Worm (Caenorhabditis elegans) whole organism, L2 larva: ENCODE data around the gene dot-1.5.

Experiments used
- C34F6.9 ChIP-seq: fragments of 150-350 bp; optimal IDR thresholded peaks from 2 replicates; lab custom pipeline; 2014; ENCODE audit warnings: missing biosample characterization, missing genetic modification characterization
- F13H6.1 ChIP-seq: sonication (generic microtip); optimal IDR thresholded peaks from 2 replicates; lab custom pipeline; 2016; ENCODE audit warnings: missing genetic modification characterization, missing compliant biosample characterization
- R02D3.7 ChIP-seq: fragments of 150-350 bp; optimal IDR thresholded peaks from 2 replicates; lab custom pipeline; 2014; ENCODE audit warnings: missing biosample characterization, missing genetic modification characterization
- ZK546.5 ChIP-seq: sonication (generic microtip); optimal IDR thresholded peaks from 2 replicates; lab custom pipeline; 2017; ENCODE audit warnings: missing biosample characterization, missing genetic modification characterization
- ceh-16 ChIP-seq: fragments of 150-350 bp; optimal IDR thresholded peaks from 2 replicates; lab custom pipeline; 2014; ENCODE audit warnings: missing biosample characterization, missing genetic modification characterization
- ceh-82 ChIP-seq: fragments of 150-350 bp; optimal IDR thresholded peaks from 2 replicates; lab custom pipeline; 2014; ENCODE audit warnings: missing biosample characterization, missing genetic modification characterization
- crh-2 ChIP-seq: sonication (generic microtip); optimal IDR thresholded peaks from 2 replicates; lab custom pipeline; 2017; ENCODE audit warnings: missing biosample characterization, missing genetic modification characterization
- dmd-4 ChIP-seq: sonication (generic microtip); optimal IDR thresholded peaks from 2 replicates; lab custom pipeline; 2017; ENCODE audit warnings: missing biosample characterization, missing genetic modification characterization
- elt-1 ChIP-seq: fragments of 150-350 bp; optimal IDR thresholded peaks from 2 replicates; lab custom pipeline; 2014; ENCODE audit warnings: missing biosample characterization, missing genetic modification characterization
- elt-3 ChIP-seq: sonication (generic microtip); optimal IDR thresholded peaks from 2 replicates; lab custom pipeline; 2017; ENCODE audit warnings: missing biosample characterization, missing genetic modification characterization
- fos-1 ChIP-seq: fragments of 150-350 bp; optimal IDR thresholded peaks from 2 replicates; lab custom pipeline; 2014; ENCODE audit warnings: missing biosample characterization, missing genetic modification characterization
- gmeb-1 ChIP-seq: fragments of 150-350 bp; optimal IDR thresholded peaks from 2 replicates; lab custom pipeline; 2014; ENCODE audit warnings: missing biosample characterization, missing genetic modification characterization
- lin-11 ChIP-seq: fragments of 150-350 bp; sonication (generic microtip); optimal IDR thresholded peaks from 2 replicates; lab custom pipeline; 2014; ENCODE audit warnings: missing biosample characterization, missing genetic modification characterization, inconsistent platforms, mixed read lengths
- lin-13 ChIP-seq: fragments of 150-350 bp; optimal IDR thresholded peaks from 2 replicates; lab custom pipeline; 2014; ENCODE audit warnings: missing biosample characterization, missing genetic modification reagents, missing genetic modification characterization
- lsy-2 ChIP-seq, 2 experiments: fragments of 150-350 bp in 1 of 2; sonication (generic microtip) in 1 of 2; optimal IDR thresholded peaks; 2 replicates each; lab custom pipeline; 2014 to 2017; ENCODE audit warnings: missing biosample characterization in 2 of 2, missing genetic modification characterization in 2 of 2
- mab-5 ChIP-seq: fragments of 150-350 bp; optimal IDR thresholded peaks from 2 replicates; lab custom pipeline; 2014; ENCODE audit warnings: missing biosample characterization, missing genetic modification characterization
- mbf-1 ChIP-seq: sonication (generic microtip); optimal IDR thresholded peaks from 2 replicates; lab custom pipeline; 2017; ENCODE audit warnings: missing biosample characterization, missing genetic modification characterization
- mdl-1 ChIP-seq, 2 experiments: fragments of 150-350 bp in 1 of 2; sonication (generic microtip) in 1 of 2; optimal IDR thresholded peaks; 2 replicates each; lab custom pipeline; 2017; ENCODE audit warnings: missing biosample characterization in 2 of 2, missing genetic modification characterization in 2 of 2
- nhr-10 ChIP-seq: sonication (generic microtip); optimal IDR thresholded peaks from 2 replicates; lab custom pipeline; 2017; ENCODE audit warnings: missing biosample characterization, missing genetic modification characterization
- nhr-11 ChIP-seq: fragments of 150-350 bp; optimal IDR thresholded peaks from 2 replicates; lab custom pipeline; 2014; ENCODE audit warnings: missing biosample characterization, missing genetic modification characterization
- nhr-12 ChIP-seq: fragments of 150-350 bp; optimal IDR thresholded peaks from 2 replicates; lab custom pipeline; 2014; ENCODE audit warnings: missing biosample characterization, missing genetic modification characterization
- nhr-129 ChIP-seq: fragments of 150-350 bp; optimal IDR thresholded peaks from 2 replicates; lab custom pipeline; 2014; ENCODE audit warnings: missing biosample characterization, missing genetic modification characterization
- nhr-23 ChIP-seq: fragments of 150-350 bp; optimal IDR thresholded peaks from 2 replicates; lab custom pipeline; 2014; ENCODE audit warnings: missing biosample characterization, missing genetic modification reagents, missing genetic modification characterization
- nhr-237 ChIP-seq: fragments of 150-350 bp; optimal IDR thresholded peaks from 2 replicates; lab custom pipeline; 2014; ENCODE audit warnings: missing biosample characterization, missing genetic modification characterization
- nhr-25 ChIP-seq: fragments of 150-350 bp; sonication (generic microtip); optimal IDR thresholded peaks from 3 replicates; lab custom pipeline; 2014; ENCODE audit warnings: missing biosample characterization, missing genetic modification characterization
- nhr-6 ChIP-seq: fragments of 150-350 bp; optimal IDR thresholded peaks from 2 replicates; lab custom pipeline; 2014; ENCODE audit warnings: missing biosample characterization, missing genetic modification characterization
- nhr-77 ChIP-seq: fragments of 150-350 bp; optimal IDR thresholded peaks from 2 replicates; lab custom pipeline; 2014; ENCODE audit warnings: missing biosample characterization, missing genetic modification characterization
- sem-4 ChIP-seq: fragments of 150-350 bp; optimal IDR thresholded peaks from 2 replicates; lab custom pipeline; 2014; ENCODE audit warnings: missing biosample characterization, missing genetic modification reagents, missing genetic modification characterization
- sma-3 ChIP-seq: sonication (generic microtip); optimal IDR thresholded peaks from 2 replicates; lab custom pipeline; 2016; ENCODE audit warnings: missing genetic modification reagents, missing genetic modification characterization, missing compliant biosample characterization
- sma-9 ChIP-seq, 2 experiments: fragments of 150-350 bp in 1 of 2; sonication (generic microtip) in 1 of 2; optimal IDR thresholded peaks; 2 replicates each; lab custom pipeline; 2014 to 2016; ENCODE audit warnings: missing genetic modification characterization in 2 of 2, mild to moderate bottlenecking in 1 of 2, missing biosample characterization in 1 of 2, missing compliant biosample characterization in 1 of 2, missing genetic modification reagents in 1 of 2, moderate library complexity in 1 of 2
- snpc-4 ChIP-seq: fragments of 150-350 bp; optimal IDR thresholded peaks from 2 replicates; lab custom pipeline; 2014; ENCODE audit warnings: missing biosample characterization, missing genetic modification characterization
- unc-55 ChIP-seq: fragments of 150-350 bp; sonication (generic microtip); optimal IDR thresholded peaks from 3 replicates; lab custom pipeline; 2014; ENCODE audit warnings: missing biosample characterization, missing genetic modification reagents, missing genetic modification characterization
- unc-62 ChIP-seq: fragments of 150-350 bp; optimal IDR thresholded peaks from 2 replicates; lab custom pipeline; 2014; ENCODE audit warnings: missing biosample characterization, missing genetic modification reagents, missing genetic modification characterization
- ztf-11 ChIP-seq: sonication (generic microtip); optimal IDR thresholded peaks from 2 replicates; lab custom pipeline; 2017; ENCODE audit warnings: missing biosample characterization, missing genetic modification characterization

Gene dot-1.5

DNA sequence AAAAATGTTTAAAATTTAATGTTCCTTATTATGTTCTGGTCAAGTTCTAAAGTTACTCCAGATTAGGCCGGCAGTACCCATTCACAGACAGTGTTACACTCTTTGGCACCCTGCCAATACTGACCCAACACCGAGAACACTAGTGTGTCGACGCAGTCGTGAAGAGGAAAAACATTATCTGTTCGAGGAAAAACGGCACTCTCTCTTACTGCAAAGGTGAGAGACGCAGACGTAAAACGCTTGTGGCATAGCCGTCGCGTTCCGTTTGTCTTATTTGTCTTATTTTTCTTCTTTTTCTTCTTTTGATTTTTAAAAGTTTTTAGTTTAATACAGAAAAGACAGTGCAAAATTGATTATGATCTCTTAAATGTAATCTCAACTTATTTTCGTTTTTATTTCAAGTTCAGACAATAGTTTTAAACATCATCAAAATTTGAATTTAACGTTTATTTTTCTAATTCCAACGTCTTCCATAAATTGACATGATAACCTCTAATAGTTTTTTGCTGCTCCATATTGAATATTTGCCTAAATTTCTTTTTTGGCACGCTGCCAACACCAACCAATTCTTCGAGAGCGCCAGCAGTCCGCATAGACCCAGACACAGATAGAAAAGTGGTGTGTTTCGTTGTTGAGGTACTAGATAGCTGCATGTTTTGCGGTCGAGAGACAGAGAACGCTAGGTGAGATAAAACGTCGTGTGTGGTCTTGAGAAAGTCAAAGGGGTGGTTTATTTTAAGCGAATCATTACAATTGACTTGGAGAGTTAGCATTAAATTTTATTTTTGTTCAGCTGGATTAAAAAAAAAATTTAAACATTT is 43.8 kb downstream of the dot-1.5 start:
- TF ChIP-seq unc-55 (GFP tag; lab: Kevin White, UChicago) (peak; percentile 18), mdl-1 (tag; optimal IDR thresholded peaks at IDR 0.05; lab: Kevin White, UChicago) (no peak), fos-1 (tag; lab: Kevin White, UChicago) (peak; percentile 49), C34F6.9 (tag; lab: Kevin White, UChicago) (peak; percentile 36), lsy-2 (tag; optimal IDR thresholded peaks at IDR 0.05; lab: Kevin White, UChicago) (peak in 1 of 2 experiments; percentile 31), nhr-237 (tag; lab: Kevin White, UChicago) (no peak), elt-3 (tag; lab: Kevin White, UChicago) (no peak), lin-11 (tag; lab: Kevin White, UChicago) (no peak), gmeb-1 (tag; lab: Kevin White, UChicago) (peak; percentile 7), nhr-129 (tag; lab: Kevin White, UChicago) (peak; percentile 41), F13H6.1 (tag; lab: Kevin White, UChicago) (peak; percentile 14), sma-3 (peak; percentile 8), sma-9 (GFP tag; optimal IDR thresholded peaks at IDR 0.05; lab: Kevin White, UChicago) (peak; percentile 9), sma-9 (tag; optimal IDR thresholded peaks at IDR 0.05; lab: Kevin White, UChicago) (no peak), ZK546.5 (tag; lab: Kevin White, UChicago) (no peak), ztf-11 (no peak), R02D3.7 (no peak), nhr-10 (no peak), crh-2 (peak; percentile 3), nhr-77 (no peak), lin-13 (GFP tag; lab: Kevin White, UChicago) (peak; percentile 11)

DNA sequence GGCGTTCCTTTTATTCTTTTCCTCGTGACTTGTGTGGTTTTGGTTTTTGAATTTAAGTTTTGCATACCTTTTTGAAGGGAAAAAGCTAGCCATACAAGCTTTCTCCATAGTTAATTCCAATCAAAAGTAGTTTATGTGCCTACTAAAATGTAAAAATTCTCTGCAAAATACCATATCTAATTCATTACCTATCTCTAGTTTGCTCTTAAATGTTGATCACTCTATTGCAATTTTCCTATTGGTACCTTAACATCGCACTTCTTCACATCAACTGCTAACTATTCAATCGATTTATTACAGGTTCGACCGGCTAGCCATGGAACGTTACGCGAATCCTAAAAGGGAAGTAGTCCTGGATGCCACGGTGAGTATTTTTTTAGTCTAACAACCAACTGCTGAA is 45.0 kb downstream of the dot-1.5 start, which contains the start of gene F52D2.7:
Gene F52D2.7, plus strand, starts transcription at position 301 of the 400 bp plus-strand sequence.
- TF ChIP-seq nhr-77 (no peak), unc-62 (GFP tag; lab: Kevin White, UChicago) (no peak), F13H6.1 (tag; lab: Kevin White, UChicago) (no peak), nhr-11 (tag; lab: Kevin White, UChicago) (no peak), nhr-10 (no peak)

DNA sequence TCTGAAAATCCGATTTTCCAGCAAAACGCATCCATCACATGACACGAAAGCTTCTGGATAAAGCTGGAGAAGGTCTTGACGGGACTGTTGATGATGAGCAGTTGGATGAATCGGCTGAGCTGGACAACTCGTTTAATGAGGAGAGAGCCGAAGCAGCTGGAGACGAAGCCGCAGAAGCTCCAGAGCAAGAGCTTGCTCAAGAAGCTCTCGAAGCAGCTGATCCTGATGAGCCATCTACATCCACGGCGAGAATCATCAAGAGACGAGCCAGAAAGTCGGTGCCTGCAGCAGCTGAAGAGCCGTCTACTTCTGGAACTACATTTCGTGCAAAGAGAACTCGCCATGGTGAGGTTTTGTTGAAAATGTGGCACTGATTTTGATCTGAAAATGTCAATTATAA is 47.1 kb downstream of the dot-1.5 start:
- TF ChIP-seq nhr-12 (tag; lab: Kevin White, UChicago) (no peak), dmd-4 (tag; lab: Kevin White, UChicago) (no peak), snpc-4 (tag; lab: Kevin White, UChicago) (no peak), elt-1 (tag; lab: Kevin White, UChicago) (no peak), ceh-16 (tag; lab: Kevin White, UChicago) (no peak), ceh-82 (tag; lab: Kevin White, UChicago) (no peak), fos-1 (tag; lab: Kevin White, UChicago) (no peak), mdl-1 (tag; optimal IDR thresholded peaks at IDR 0.05; lab: Kevin White, UChicago) (no peak)

DNA sequence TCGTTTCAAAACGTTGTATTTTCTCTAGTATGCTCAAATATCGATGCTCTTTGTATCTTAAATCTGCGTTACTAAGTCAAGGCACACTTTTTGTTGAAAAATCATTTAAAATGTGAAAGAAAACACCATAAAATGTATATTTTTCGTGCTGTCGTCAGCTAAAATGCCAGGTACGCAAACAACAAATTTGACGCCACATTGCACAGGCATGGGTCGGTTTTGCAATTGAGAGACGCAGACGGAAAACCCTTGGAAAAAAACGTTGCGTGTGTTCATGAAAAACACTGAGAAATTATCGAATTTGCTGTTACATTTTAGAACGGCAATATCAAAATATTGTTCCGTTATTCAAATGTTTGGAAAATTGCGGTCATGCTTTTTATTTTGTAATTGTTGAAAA is 47.6 kb downstream of the dot-1.5 start:
- peak; percentile 65 for TF ChIP-seq unc-55 (GFP tag; lab: Kevin White, UChicago)
- peak; percentile 65 for TF ChIP-seq nhr-6 (tag; lab: Kevin White, UChicago)
- TF ChIP-seq sem-4 (tag; lab: Kevin White, UChicago), result peak; percentile 24
- TF ChIP-seq nhr-25, result peak; percentile 51
- TF ChIP-seq mbf-1, result no peak
- TF ChIP-seq nhr-129 (tag; lab: Kevin White, UChicago), result peak; percentile 81
- no peak for TF ChIP-seq R02D3.7
- TF ChIP-seq gmeb-1 (tag; lab: Kevin White, UChicago), result peak; percentile 27
- peak; percentile 70 for TF ChIP-seq C34F6.9 (tag; lab: Kevin White, UChicago)
- TF ChIP-seq lin-13 (GFP tag; lab: Kevin White, UChicago), result peak; percentile 52
- peak; percentile 57 to 73 for TF ChIP-seq lsy-2 (tag; optimal IDR thresholded peaks at IDR 0.05; lab: Kevin White, UChicago)
- TF ChIP-seq mab-5 (tag; lab: Kevin White, UChicago), result no peak
- TF ChIP-seq F13H6.1 (tag; lab: Kevin White, UChicago), result peak; percentile 46
- peak; percentile 42 for TF ChIP-seq fos-1 (tag; lab: Kevin White, UChicago)
- TF ChIP-seq nhr-23 (tag; lab: Kevin White, UChicago), result no peak
